Fruit fly (Drosophila melanogaster) whole organism, adult: ENCODE data around the gene CG1840.

ENCODE experiments used
- CG1620 ChIP-seq: fragments of 200-800 bp; sonication (Bioruptor generic); optimal IDR thresholded peaks from 2 replicates; lab custom pipeline; 2016; ENCODE audit warnings: missing biosample characterization, missing genetic modification characterization
- Hr96 ChIP-seq: fragments of 200-800 bp; sonication (Bioruptor generic); optimal IDR thresholded peaks from 2 replicates; lab custom pipeline; 2016; ENCODE audit warnings: missing biosample characterization, missing genetic modification characterization

- TF ChIP-seq Hr96 (GFP tag; lab: Kevin White, UChicago) (no peak), CG1620 (no peak)
Measured at dm6 chrX:11846049-11846718, 42.0 kb upstream of the CG1840 start, which contains the start of gene CG15740.
